Worm (Caenorhabditis elegans) whole organism, L4 larva: ENCODE data around the gene bre-3.

Experiments
- R02D3.7 ChIP-seq: fragments of 150-350 bp; sonication (generic microtip); optimal IDR thresholded peaks from 3 replicates; lab custom pipeline; 2014; ENCODE audit warnings: missing biosample characterization, missing genetic modification characterization
- Y5F2A.4 ChIP-seq: fragments of 200-800 bp; sonication (Bioruptor generic); optimal IDR thresholded peaks from 2 replicates; lab custom pipeline; 2018; ENCODE audit warnings: mild to moderate bottlenecking, missing genetic modification characterization, missing compliant biosample characterization
- aly-2 ChIP-seq: sonication (generic microtip); optimal IDR thresholded peaks from 2 replicates; lab custom pipeline; 2018; ENCODE audit warnings: missing biosample characterization, missing genetic modification characterization
- ceh-20 ChIP-seq: fragments of 200-800 bp; sonication (Bioruptor generic); IDR thresholded peaks from 2 replicates; pipeline ENCODE4 v1.3.6; 2022; ENCODE audit warnings: missing genetic modification reagents, missing genetic modification characterization, missing compliant biosample characterization
- cey-2 ChIP-seq: sonication (generic microtip); optimal IDR thresholded peaks from 3 replicates; lab custom pipeline; 2017; ENCODE audit warnings: missing genetic modification characterization, mild to moderate bottlenecking, missing compliant biosample characterization, antibody characterized with exemption, borderline replicate concordance; ENCODE audit not compliant: insufficient read depth
- ctbp-1 ChIP-seq: fragments of 200-800 bp; sonication (Bioruptor generic); IDR thresholded peaks from 2 replicates; pipeline ENCODE4 v1.3.6; 2022; ENCODE audit warnings: missing genetic modification reagents, missing genetic modification characterization, missing compliant biosample characterization
- daf-12 ChIP-seq: fragments of 150-350 bp; optimal IDR thresholded peaks from 2 replicates; lab custom pipeline; 2014; ENCODE audit warnings: missing biosample characterization, missing genetic modification reagents, missing genetic modification characterization
- daf-16 ChIP-seq, 3 experiments: sonication (generic microtip); optimal IDR thresholded peaks; 2 replicates each; lab custom pipeline; 2016 to 2017; ENCODE audit warnings: missing genetic modification characterization in 3 of 3, missing genetic modification reagents in 3 of 3, mild to moderate bottlenecking in 2 of 3, missing compliant biosample characterization in 2 of 3, missing biosample characterization in 1 of 3, moderate library complexity in 1 of 3
- dmd-8 ChIP-seq: fragments of 200-800 bp; sonication (Bioruptor generic); IDR thresholded peaks from 2 replicates; pipeline ENCODE4 v1.3.6; 2022; ENCODE audit warnings: missing genetic modification characterization, missing compliant biosample characterization
- duxl-1 ChIP-seq: sonication (generic microtip); optimal IDR thresholded peaks from 2 replicates; lab custom pipeline; 2016; ENCODE audit warnings: mild to moderate bottlenecking, missing genetic modification characterization, moderate library complexity, missing compliant biosample characterization; ENCODE audit not compliant: poor library complexity
- dve-1 ChIP-seq: sonication (generic microtip); optimal IDR thresholded peaks from 2 replicates; lab custom pipeline; 2017; ENCODE audit warnings: antibody characterized with exemption, mild to moderate bottlenecking, missing genetic modification characterization, missing compliant biosample characterization; ENCODE audit not compliant: insufficient read depth
- hif-1 ChIP-seq, 2 experiments: sonication (generic microtip); optimal IDR thresholded peaks; 2 replicates each; lab custom pipeline; 2016 to 2017; ENCODE audit warnings: missing compliant biosample characterization in 2 of 2, missing genetic modification characterization in 2 of 2, missing genetic modification reagents in 2 of 2, missing genotype in 2 of 2, mild to moderate bottlenecking in 1 of 2
- hlh-11 ChIP-seq: fragments of 200-800 bp; sonication (Bioruptor generic); optimal IDR thresholded peaks from 2 replicates; lab custom pipeline; 2018; ENCODE audit warnings: mild to moderate bottlenecking, missing genetic modification characterization, missing compliant biosample characterization
- jun-1 ChIP-seq: fragments of 150-350 bp; optimal IDR thresholded peaks from 2 replicates; lab custom pipeline; 2014; ENCODE audit warnings: missing biosample characterization, missing genetic modification reagents, missing genetic modification characterization
- lin-15B ChIP-seq: fragments of 150-350 bp; sonication (generic microtip); optimal IDR thresholded peaks from 3 replicates; lab custom pipeline; 2014; ENCODE audit warnings: missing biosample characterization, missing genetic modification characterization
- lin-39 ChIP-seq: fragments of 150-350 bp; optimal IDR thresholded peaks from 2 replicates; lab custom pipeline; 2014; ENCODE audit warnings: missing biosample characterization, missing genetic modification reagents, missing genetic modification characterization
- lsy-2 ChIP-seq, 2 experiments: fragments of 150-350 bp in 1 of 2; sonication (generic microtip) in 1 of 2; optimal IDR thresholded peaks; 2 replicates each; lab custom pipeline; 2014 to 2017; ENCODE audit warnings: missing biosample characterization in 2 of 2, missing genetic modification characterization in 2 of 2
- mdl-1 ChIP-seq, 2 experiments: fragments of 150-350 bp in 1 of 2; sonication (generic microtip) in 1 of 2; optimal IDR thresholded peaks; 2 replicates each; lab custom pipeline; 2014 to 2017; ENCODE audit warnings: missing biosample characterization in 2 of 2, missing genetic modification characterization in 2 of 2
- mes-2 ChIP-seq: sonication (generic microtip); optimal IDR thresholded peaks from 2 replicates; lab custom pipeline; 2016; ENCODE audit warnings: missing genotype, mild to moderate bottlenecking, missing genetic modification characterization, missing compliant biosample characterization; ENCODE audit not compliant: poor library complexity, severe bottlenecking
- mxl-2 ChIP-seq: fragments of 200-800 bp; sonication (Bioruptor generic); conservative IDR thresholded peaks from 2 replicates; pipeline ENCODE4 v1.3.6; 2022; ENCODE audit warnings: missing genetic modification reagents, missing genetic modification characterization, missing compliant biosample characterization
- nhr-11 ChIP-seq: fragments of 150-350 bp; optimal IDR thresholded peaks from 2 replicates; lab custom pipeline; 2014; ENCODE audit warnings: missing biosample characterization, missing genetic modification characterization
- nhr-111 ChIP-seq: fragments of 200-800 bp; sonication (Bioruptor generic); optimal IDR thresholded peaks from 2 replicates; lab custom pipeline; 2018; ENCODE audit warnings: mild to moderate bottlenecking, missing genetic modification characterization, missing compliant biosample characterization
- nhr-237 ChIP-seq: sonication (generic microtip); optimal IDR thresholded peaks from 2 replicates; lab custom pipeline; 2017; ENCODE audit warnings: missing biosample characterization, missing genetic modification characterization
- nhr-25 ChIP-seq: sonication (generic microtip); optimal IDR thresholded peaks from 2 replicates; lab custom pipeline; 2017; ENCODE audit warnings: missing genetic modification characterization, mild to moderate bottlenecking, missing compliant biosample characterization, antibody characterized with exemption, moderate library complexity, borderline replicate concordance; ENCODE audit not compliant: insufficient read depth
- nhr-48 ChIP-seq: sonication (generic microtip); optimal IDR thresholded peaks from 2 replicates; lab custom pipeline; 2016; ENCODE audit warnings: mild to moderate bottlenecking, missing genetic modification characterization, missing compliant biosample characterization
- nhr-76 ChIP-seq: fragments of 150-350 bp; optimal IDR thresholded peaks from 2 replicates; lab custom pipeline; 2014; ENCODE audit warnings: missing biosample characterization, missing genetic modification characterization
- nhr-77 ChIP-seq: fragments of 150-350 bp; optimal IDR thresholded peaks from 2 replicates; lab custom pipeline; 2014; ENCODE audit warnings: missing biosample characterization, missing genetic modification characterization
- pha-4 ChIP-seq, 2 experiments: fragments of 150-350 bp in 1 of 2; fragments of 200-800 bp in 1 of 2; sonication (Bioruptor generic) in 1 of 2; IDR thresholded peaks in 1 of 2; optimal IDR thresholded peaks in 1 of 2; 2 replicates each; pipeline versions ENCODE4 v1.3.6 to Lab custom; 2014 to 2022; ENCODE audit warnings: missing genetic modification characterization in 2 of 2, missing genetic modification reagents in 2 of 2, missing biosample characterization in 1 of 2, missing compliant biosample characterization in 1 of 2
- php-3 ChIP-seq: fragments of 200-800 bp; sonication (Bioruptor generic); IDR thresholded peaks from 2 replicates; pipeline ENCODE4 v1.3.6; 2022; ENCODE audit warnings: missing genetic modification reagents, missing genetic modification characterization, missing compliant biosample characterization
- pqm-1 ChIP-seq: sonication (generic microtip); optimal IDR thresholded peaks from 2 replicates; lab custom pipeline; 2017; ENCODE audit warnings: missing biosample characterization, missing genetic modification characterization
- rbr-2 ChIP-seq: sonication (generic microtip); optimal IDR thresholded peaks from 2 replicates; lab custom pipeline; 2016; ENCODE audit warnings: missing genotype, missing genetic modification characterization, missing compliant biosample characterization
- set-16 ChIP-seq: fragments of 200-800 bp; sonication (Bioruptor generic); IDR thresholded peaks from 2 replicates; pipeline ENCODE4 v1.3.6; 2022; ENCODE audit warnings: missing genetic modification reagents, missing genetic modification characterization, missing compliant biosample characterization
- spr-1 ChIP-seq: sonication (generic microtip); optimal IDR thresholded peaks from 2 replicates; lab custom pipeline; 2016; ENCODE audit warnings: mild to moderate bottlenecking, missing genetic modification characterization, missing compliant biosample characterization
- tag-97 ChIP-seq: fragments of 200-800 bp; sonication (Bioruptor generic); IDR thresholded peaks from 2 replicates; pipeline ENCODE4 v1.3.6; 2022; ENCODE audit warnings: missing genetic modification characterization, missing compliant biosample characterization
- zip-11 ChIP-seq: fragments of 200-800 bp; sonication (Bioruptor generic); IDR thresholded peaks from 2 replicates; pipeline ENCODE4 v1.3.6; 2022; ENCODE audit warnings: missing genetic modification characterization, missing compliant biosample characterization
- ztf-11 ChIP-seq: fragments of 150-350 bp; optimal IDR thresholded peaks from 2 replicates; lab custom pipeline; 2014; ENCODE audit warnings: missing biosample characterization, missing genetic modification characterization

bre-3 gene

ce11 chrIII:9521410-9522090 lies 36.3 kb upstream of the bre-3 start, which contains the start of the genes clu-1 and prp-40 (continued):
- TF ChIP-seq mxl-2, result no peak
- TF ChIP-seq hif-1 (tag; optimal IDR thresholded peaks at IDR 0.05; lab: Kevin White, UChicago), result peak; percentile 49 to 69
- no peak for TF ChIP-seq set-16 (GFP tag; lab: Robert Waterston, UW)
- TF ChIP-seq php-3, result no peak
- peak; percentile 70 to 94 for TF ChIP-seq lsy-2 (tag; optimal IDR thresholded peaks at IDR 0.05; lab: Kevin White, UChicago)
- TF ChIP-seq nhr-76 (tag; lab: Kevin White, UChicago), result no peak
- no peak for TF ChIP-seq tag-97 (GFP tag; lab: Robert Waterston, UW)
- peak; percentile 90 for TF ChIP-seq dve-1 (tag; lab: Kevin White, UChicago)
- TF ChIP-seq spr-1 (tag; lab: Kevin White, UChicago), result peak; percentile 62
- TF ChIP-seq mes-2 (tag; lab: Kevin White, UChicago), result peak; percentile 93
- no peak for TF ChIP-seq pqm-1
- no peak for TF ChIP-seq zip-11 (GFP tag; lab: Robert Waterston, UW)
- peak; percentile 20 for TF ChIP-seq lin-15B (tag; lab: Kevin White, UChicago)
- TF ChIP-seq nhr-237 (tag; lab: Kevin White, UChicago), result no peak
- no peak for TF ChIP-seq dmd-8
- peak; percentile 85 for TF ChIP-seq nhr-11 (tag; lab: Kevin White, UChicago)
- TF ChIP-seq jun-1 (tag; lab: Kevin White, UChicago), result peak; percentile 45
- no peak for TF ChIP-seq R02D3.7
- TF ChIP-seq ztf-11 (tag; lab: Kevin White, UChicago), result no peak
- TF ChIP-seq pha-4 (GFP tag; IDR thresholded peaks at IDR 0.05; lab: Robert Waterston, UW), result peak; percentile 25; the same call in 1 of the 2 replicates
- TF ChIP-seq pha-4 (tag; optimal IDR thresholded peaks at IDR 0.05; lab: Kevin White, UChicago), result peak; percentile 78
- TF ChIP-seq ctbp-1, result peak; percentile 48; the same call in 1 of the 2 replicates
- TF ChIP-seq lin-39 (tag; lab: Kevin White, UChicago), result no peak
- peak; percentile 87 for TF ChIP-seq hlh-11 (tag; lab: Kevin White, UChicago)
- TF ChIP-seq mdl-1 (tag; optimal IDR thresholded peaks at IDR 0.05; lab: Kevin White, UChicago), result peak in 1 of 2 experiments; percentile 37
- peak; percentile 40 for TF ChIP-seq nhr-48
- peak; percentile 49 for TF ChIP-seq nhr-25 (tag; lab: Kevin White, UChicago)
- TF ChIP-seq rbr-2 (tag; lab: Kevin White, UChicago), result peak; percentile 91
- TF ChIP-seq Y5F2A.4 (GFP tag; lab: Kevin White, UChicago), result no peak
- TF ChIP-seq ceh-20 (GFP tag; lab: Robert Waterston, UW), result peak; percentile 52; the same call in 1 of the 2 replicates

DNA sequence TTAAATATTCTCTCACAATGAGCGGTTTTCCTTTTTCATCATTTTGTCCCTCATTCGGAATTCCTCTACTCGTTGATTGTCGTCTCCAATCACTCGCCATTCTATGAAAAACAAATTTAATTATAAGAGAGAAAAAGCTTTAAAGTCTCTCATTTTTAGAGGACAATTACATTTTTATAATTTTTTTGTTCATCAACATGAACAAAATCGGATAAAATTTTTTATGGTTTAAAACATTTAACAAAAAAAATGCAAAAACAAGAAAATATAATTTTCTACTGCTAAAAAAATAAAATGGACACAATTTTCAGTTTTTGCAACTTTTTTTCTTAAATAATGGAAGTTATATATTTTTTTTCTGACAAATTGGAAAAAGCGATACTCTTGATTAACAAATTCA lies 30.9 kb upstream of the bre-3 start, which contains the start of gene F55H2.7:
F55H2.7 (minus strand) TSS at position 101 of the 400 bp plus-strand sequence.
- TF ChIP-seq daf-16 (GFP tag; optimal IDR thresholded peaks at IDR 0.05; lab: Kevin White, UChicago) (no peak), daf-16 (tag; optimal IDR thresholded peaks at IDR 0.05; lab: Kevin White, UChicago) (peak; percentile 5), nhr-111 (no peak)
- TF ChIP-seq, all 104 proteins: peak for 1

DNA sequence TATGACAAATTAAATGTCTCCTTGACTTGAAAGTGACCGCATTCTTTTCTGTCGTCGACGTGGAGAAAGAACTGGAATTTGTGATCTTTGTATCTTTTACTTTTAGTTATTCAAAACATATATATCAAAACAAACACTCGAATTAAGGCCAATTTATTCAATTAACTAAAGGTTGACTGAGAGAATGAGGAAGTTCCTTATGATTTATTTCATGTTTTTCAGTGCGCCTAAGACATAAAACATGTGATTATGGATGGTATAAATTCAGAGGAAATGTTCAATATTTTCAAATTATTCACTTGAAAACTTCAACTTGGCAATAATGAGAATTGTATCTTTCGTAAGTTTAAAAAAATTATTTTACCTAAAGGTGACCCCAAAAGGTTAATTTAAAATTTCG lies 28.3 kb upstream of the bre-3 start, which contains the start of gene F55H2.8:
F55H2.8 (plus strand) TSS at position 301 of the 400 bp plus-strand sequence.
- no peak for TF ChIP-seq aly-2 (tag; lab: Kevin White, UChicago)
- no peak for TF ChIP-seq duxl-1 (tag; lab: Kevin White, UChicago)
- no peak for TF ChIP-seq nhr-77 (tag; lab: Kevin White, UChicago)
- TF ChIP-seq nhr-237 (tag; lab: Kevin White, UChicago), result no peak
- no peak for TF ChIP-seq php-3
- TF ChIP-seq daf-12, result no peak
- no peak for TF ChIP-seq spr-1 (tag; lab: Kevin White, UChicago)
- no peak for TF ChIP-seq cey-2
- no peak for TF ChIP-seq mes-2 (tag; lab: Kevin White, UChicago)
